Worm (Caenorhabditis elegans) whole organism, L2 larva: ENCODE results near the gene kvs-4.

Experiments
- C34F6.9 ChIP-seq: fragments of 150-350 bp; optimal IDR thresholded peaks from 2 replicates; lab custom pipeline; 2014; ENCODE audit warnings: missing biosample characterization, missing genetic modification characterization
- F13H6.1 ChIP-seq: sonication (generic microtip); optimal IDR thresholded peaks from 2 replicates; lab custom pipeline; 2016; ENCODE audit warnings: missing genetic modification characterization, missing compliant biosample characterization
- R02D3.7 ChIP-seq: fragments of 150-350 bp; optimal IDR thresholded peaks from 2 replicates; lab custom pipeline; 2014; ENCODE audit warnings: missing biosample characterization, missing genetic modification characterization
- Y55F3AM.14 ChIP-seq: fragments of 200-800 bp; sonication (Bioruptor generic); optimal IDR thresholded peaks from 2 replicates; lab custom pipeline; 2018; ENCODE audit warnings: mild to moderate bottlenecking, missing genetic modification characterization, missing compliant biosample characterization
- ZK546.5 ChIP-seq: sonication (generic microtip); optimal IDR thresholded peaks from 2 replicates; lab custom pipeline; 2017; ENCODE audit warnings: missing biosample characterization, missing genetic modification characterization
- aly-2 ChIP-seq: fragments of 150-350 bp; optimal IDR thresholded peaks from 2 replicates; lab custom pipeline; 2014; ENCODE audit warnings: missing biosample characterization, missing genetic modification characterization
- ama-1 ChIP-seq: fragments of 150-350 bp; optimal IDR thresholded peaks from 2 replicates; lab custom pipeline; 2018; ENCODE audit warnings: inconsistent platforms
- ceh-16 ChIP-seq: fragments of 150-350 bp; optimal IDR thresholded peaks from 2 replicates; lab custom pipeline; 2014; ENCODE audit warnings: missing biosample characterization, missing genetic modification characterization
- ceh-82 ChIP-seq: fragments of 150-350 bp; optimal IDR thresholded peaks from 2 replicates; lab custom pipeline; 2014; ENCODE audit warnings: missing biosample characterization, missing genetic modification characterization
- crh-2 ChIP-seq: sonication (generic microtip); optimal IDR thresholded peaks from 2 replicates; lab custom pipeline; 2017; ENCODE audit warnings: missing biosample characterization, missing genetic modification characterization
- egl-27 ChIP-seq: sonication (generic microtip); optimal IDR thresholded peaks from 3 replicates; lab custom pipeline; 2017; ENCODE audit warnings: missing biosample characterization, missing genetic modification reagents, missing genetic modification characterization
- elt-1 ChIP-seq: fragments of 150-350 bp; optimal IDR thresholded peaks from 2 replicates; lab custom pipeline; 2014; ENCODE audit warnings: missing biosample characterization, missing genetic modification characterization
- elt-3 ChIP-seq: sonication (generic microtip); optimal IDR thresholded peaks from 2 replicates; lab custom pipeline; 2017; ENCODE audit warnings: missing biosample characterization, missing genetic modification characterization
- fos-1 ChIP-seq: fragments of 150-350 bp; optimal IDR thresholded peaks from 2 replicates; lab custom pipeline; 2014; ENCODE audit warnings: missing biosample characterization, missing genetic modification characterization
- gmeb-1 ChIP-seq: fragments of 150-350 bp; optimal IDR thresholded peaks from 2 replicates; lab custom pipeline; 2014; ENCODE audit warnings: missing biosample characterization, missing genetic modification characterization
- lin-11 ChIP-seq: fragments of 150-350 bp; sonication (generic microtip); optimal IDR thresholded peaks from 2 replicates; lab custom pipeline; 2014; ENCODE audit warnings: missing biosample characterization, missing genetic modification characterization, inconsistent platforms, mixed read lengths
- lin-13 ChIP-seq: fragments of 150-350 bp; optimal IDR thresholded peaks from 2 replicates; lab custom pipeline; 2014; ENCODE audit warnings: missing biosample characterization, missing genetic modification reagents, missing genetic modification characterization
- mbf-1 ChIP-seq: sonication (generic microtip); optimal IDR thresholded peaks from 2 replicates; lab custom pipeline; 2017; ENCODE audit warnings: missing biosample characterization, missing genetic modification characterization
- mdl-1 ChIP-seq, 2 experiments: fragments of 150-350 bp in 1 of 2; sonication (generic microtip) in 1 of 2; optimal IDR thresholded peaks; 2 replicates each; lab custom pipeline; 2017; ENCODE audit warnings: missing biosample characterization in 2 of 2, missing genetic modification characterization in 2 of 2
- nhr-10 ChIP-seq: sonication (generic microtip); optimal IDR thresholded peaks from 2 replicates; lab custom pipeline; 2017; ENCODE audit warnings: missing biosample characterization, missing genetic modification characterization
- nhr-11 ChIP-seq: fragments of 150-350 bp; optimal IDR thresholded peaks from 2 replicates; lab custom pipeline; 2014; ENCODE audit warnings: missing biosample characterization, missing genetic modification characterization
- nhr-12 ChIP-seq: fragments of 150-350 bp; optimal IDR thresholded peaks from 2 replicates; lab custom pipeline; 2014; ENCODE audit warnings: missing biosample characterization, missing genetic modification characterization
- nhr-129 ChIP-seq: fragments of 150-350 bp; optimal IDR thresholded peaks from 2 replicates; lab custom pipeline; 2014; ENCODE audit warnings: missing biosample characterization, missing genetic modification characterization
- nhr-21 ChIP-seq: fragments of 150-350 bp; optimal IDR thresholded peaks from 2 replicates; lab custom pipeline; 2014; ENCODE audit warnings: missing biosample characterization, missing genetic modification characterization
- nhr-23 ChIP-seq: fragments of 150-350 bp; optimal IDR thresholded peaks from 2 replicates; lab custom pipeline; 2014; ENCODE audit warnings: missing biosample characterization, missing genetic modification reagents, missing genetic modification characterization
- nhr-237 ChIP-seq: fragments of 150-350 bp; optimal IDR thresholded peaks from 2 replicates; lab custom pipeline; 2014; ENCODE audit warnings: missing biosample characterization, missing genetic modification characterization
- nhr-6 ChIP-seq: fragments of 150-350 bp; optimal IDR thresholded peaks from 2 replicates; lab custom pipeline; 2014; ENCODE audit warnings: missing biosample characterization, missing genetic modification characterization
- peb-1 ChIP-seq: fragments of 150-350 bp; optimal IDR thresholded peaks from 2 replicates; lab custom pipeline; 2014; ENCODE audit warnings: missing biosample characterization, missing genetic modification characterization
- sem-4 ChIP-seq: fragments of 150-350 bp; optimal IDR thresholded peaks from 2 replicates; lab custom pipeline; 2014; ENCODE audit warnings: missing biosample characterization, missing genetic modification reagents, missing genetic modification characterization
- skn-1 ChIP-seq: sonication (generic microtip); optimal IDR thresholded peaks from 2 replicates; lab custom pipeline; 2017; ENCODE audit warnings: missing biosample characterization, missing genetic modification characterization
- sma-3 ChIP-seq: sonication (generic microtip); optimal IDR thresholded peaks from 2 replicates; lab custom pipeline; 2016; ENCODE audit warnings: missing genetic modification reagents, missing genetic modification characterization, missing compliant biosample characterization
- sma-9 ChIP-seq, 2 experiments: fragments of 150-350 bp in 1 of 2; sonication (generic microtip) in 1 of 2; optimal IDR thresholded peaks; 2 replicates each; lab custom pipeline; 2014 to 2016; ENCODE audit warnings: missing genetic modification characterization in 2 of 2, mild to moderate bottlenecking in 1 of 2, missing biosample characterization in 1 of 2, missing compliant biosample characterization in 1 of 2, missing genetic modification reagents in 1 of 2, moderate library complexity in 1 of 2
- snpc-4 ChIP-seq: fragments of 150-350 bp; optimal IDR thresholded peaks from 2 replicates; lab custom pipeline; 2014; ENCODE audit warnings: missing biosample characterization, missing genetic modification characterization
- unc-55 ChIP-seq: fragments of 150-350 bp; sonication (generic microtip); optimal IDR thresholded peaks from 3 replicates; lab custom pipeline; 2014; ENCODE audit warnings: missing biosample characterization, missing genetic modification reagents, missing genetic modification characterization

kvs-4 gene

ce11 chrIII:11007552-11008272, 4.7 kb upstream of the kvs-4 start, which contains the start of the genes fipr-17 and Y48A6B.3 (continued):
- TF ChIP-seq fos-1 (tag; lab: Kevin White, UChicago) = peak; percentile 44
- TF ChIP-seq gmeb-1 = peak; percentile 99
- TF ChIP-seq ceh-16 (tag; lab: Kevin White, UChicago) = peak; percentile 28
- no peak for TF ChIP-seq ZK546.5 (tag; lab: Kevin White, UChicago)
- peak; percentile 30 for TF ChIP-seq sem-4
- peak; percentile 79 for TF ChIP-seq sma-3 (GFP tag; lab: Kevin White, UChicago)
- TF ChIP-seq ceh-82 = peak; percentile 49
- no peak for TF ChIP-seq nhr-23
- TF ChIP-seq crh-2 = peak; percentile 85
- TF ChIP-seq nhr-237 (tag; lab: Kevin White, UChicago) = no peak

DNA sequence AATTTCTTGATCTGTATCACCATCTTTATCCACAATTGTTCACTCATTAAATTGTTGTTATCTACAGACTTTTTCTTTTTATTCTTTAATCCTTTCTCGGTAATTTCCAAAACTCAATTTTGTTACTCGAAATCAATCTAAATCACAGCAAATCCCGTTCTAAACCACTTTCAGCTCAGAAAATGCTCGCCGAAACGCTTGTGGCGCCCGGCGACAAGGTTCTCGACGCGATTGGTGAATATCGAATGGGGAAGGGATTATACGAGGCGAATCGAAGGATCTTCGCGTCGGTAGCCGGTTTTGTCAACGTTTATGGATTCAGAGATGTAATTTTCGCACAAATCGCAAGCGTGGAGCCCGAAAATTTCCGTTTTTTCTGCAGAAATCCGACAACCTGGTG, 3.5 kb upstream of the kvs-4 start, which contains the start of gene exos-1:
Gene exos-1, plus strand, starts transcription at position 175 of the 400 bp plus-strand sequence.
- TF ChIP-seq sma-9 (GFP tag; optimal IDR thresholded peaks at IDR 0.05; lab: Kevin White, UChicago) (no peak), sma-9 (tag; optimal IDR thresholded peaks at IDR 0.05; lab: Kevin White, UChicago) (no peak), nhr-129 (tag; lab: Kevin White, UChicago) (no peak), elt-3 (tag; lab: Kevin White, UChicago) (no peak), elt-1 (no peak), unc-55 (GFP tag; lab: Kevin White, UChicago) (no peak), nhr-10 (tag; lab: Kevin White, UChicago) (no peak), lin-11 (tag; lab: Kevin White, UChicago) (no peak), gmeb-1 (no peak), lin-13 (GFP tag; lab: Kevin White, UChicago) (no peak), nhr-6 (tag; lab: Kevin White, UChicago) (no peak), mdl-1 (tag; optimal IDR thresholded peaks at IDR 0.05; lab: Kevin White, UChicago) (no peak), C34F6.9 (tag; lab: Kevin White, UChicago) (no peak), ama-1 (lab: Kevin White, UChicago) (no peak), nhr-237 (tag; lab: Kevin White, UChicago) (no peak), ceh-82 (no peak), peb-1 (no peak)

DNA sequence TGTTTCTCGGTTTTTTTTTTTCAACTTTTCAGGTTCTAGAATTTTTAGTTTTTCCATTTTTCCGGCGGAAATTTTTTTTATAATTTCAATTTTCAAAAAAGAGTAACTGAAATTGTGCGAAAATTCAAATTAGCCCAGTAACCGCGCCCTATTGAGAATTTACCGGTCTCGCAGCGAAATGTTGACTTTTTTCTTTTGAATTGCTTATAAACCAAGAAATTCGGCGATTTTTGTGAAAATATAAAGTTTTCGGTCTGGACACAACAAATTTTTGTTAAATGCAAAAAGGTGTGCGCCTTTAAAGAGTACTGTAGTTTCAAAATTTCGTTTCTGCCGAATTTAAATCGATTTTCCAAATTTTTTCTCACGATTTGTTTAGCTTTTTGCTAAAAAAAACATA, 1.8 kb upstream of the kvs-4 start:
- TF ChIP-seq nhr-129 (tag; lab: Kevin White, UChicago) = no peak
- no peak for TF ChIP-seq nhr-10 (tag; lab: Kevin White, UChicago)
- no peak for TF ChIP-seq Y55F3AM.14 (GFP tag; lab: Kevin White, UChicago)

DNA sequence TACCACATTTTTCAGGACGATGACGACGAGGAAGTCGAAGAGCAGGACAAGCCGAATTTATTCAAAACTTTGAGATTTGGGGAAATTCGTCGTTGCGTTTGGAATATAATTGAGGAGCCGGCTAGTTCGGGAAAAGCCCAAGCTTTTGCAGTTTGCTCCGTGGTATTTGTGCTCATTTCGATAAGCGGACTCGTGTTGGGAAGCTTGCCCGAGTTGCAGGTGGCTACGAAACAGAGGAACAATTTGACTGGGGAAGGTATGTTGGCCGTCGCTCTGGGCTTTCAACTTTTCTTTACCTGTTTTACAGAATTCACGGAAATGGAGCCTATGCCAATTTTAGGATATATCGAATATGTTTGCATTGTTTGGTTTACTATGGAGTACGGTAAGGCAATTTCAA, 9.9 kb downstream of the kvs-4 start:
- TF ChIP-seq mbf-1 (tag; lab: Kevin White, UChicago) (no peak), R02D3.7 (tag; lab: Kevin White, UChicago) (no peak), crh-2 (no peak), nhr-11 (tag; lab: Kevin White, UChicago) (no peak), snpc-4 (tag; lab: Kevin White, UChicago) (no peak), nhr-129 (tag; lab: Kevin White, UChicago) (no peak)

DNA sequence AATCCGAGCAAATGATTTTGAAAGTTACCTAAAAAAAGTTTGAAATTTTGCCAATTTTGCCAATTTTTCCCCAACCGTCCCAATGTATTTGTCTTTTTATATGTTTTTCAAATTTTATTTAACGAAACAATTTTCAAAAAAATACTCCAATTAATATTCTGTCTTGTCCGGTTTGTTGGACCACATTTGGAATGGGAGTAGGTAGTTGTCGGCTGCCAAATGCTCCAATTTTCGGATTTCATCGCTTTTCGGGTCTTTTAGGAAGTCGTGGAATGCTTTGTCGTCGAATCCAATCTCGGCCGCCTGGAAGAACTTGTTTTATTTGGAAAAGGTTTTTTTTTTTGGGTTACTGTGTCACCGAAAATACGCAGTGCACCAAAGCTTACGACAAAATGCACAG, 12.8 kb downstream of the kvs-4 start:
- TF ChIP-seq nhr-12 (tag; lab: Kevin White, UChicago) (no peak), skn-1 (tag; lab: Kevin White, UChicago) (no peak), egl-27 (no peak), lin-13 (GFP tag; lab: Kevin White, UChicago) (no peak), nhr-129 (tag; lab: Kevin White, UChicago) (no peak), mbf-1 (tag; lab: Kevin White, UChicago) (no peak), nhr-237 (tag; lab: Kevin White, UChicago) (no peak), ceh-82 (no peak), mdl-1 (tag; optimal IDR thresholded peaks at IDR 0.05; lab: Kevin White, UChicago) (no peak)
- TF ChIP-seq, all 48 proteins: peak for 0

- peak; percentile 88 for TF ChIP-seq fos-1 (tag; lab: Kevin White, UChicago)
- peak in 1 of 2 experiments; percentile 70 for TF ChIP-seq mdl-1 (tag; optimal IDR thresholded peaks at IDR 0.05; lab: Kevin White, UChicago)
- no peak for TF ChIP-seq nhr-21 (tag; lab: Kevin White, UChicago)
- TF ChIP-seq egl-27 = peak; percentile 18
- TF ChIP-seq sma-9 (GFP tag; optimal IDR thresholded peaks at IDR 0.05; lab: Kevin White, UChicago) = peak; percentile 78
- no peak for TF ChIP-seq sma-9 (tag; optimal IDR thresholded peaks at IDR 0.05; lab: Kevin White, UChicago)
- TF ChIP-seq gmeb-1 = peak; percentile 70
- peak; percentile 71 for TF ChIP-seq crh-2
- no peak for TF ChIP-seq ceh-16 (tag; lab: Kevin White, UChicago)
- TF ChIP-seq aly-2 = no peak
- TF ChIP-seq elt-3 (tag; lab: Kevin White, UChicago) = no peak
- peak; percentile 31 for TF ChIP-seq sma-3 (GFP tag; lab: Kevin White, UChicago)
- peak; percentile 48 for TF ChIP-seq F13H6.1 (tag; lab: Kevin White, UChicago)
- TF ChIP-seq, all 48 proteins: peak for 8
Measured at ce11 chrIII:11026516-11027048, 14.2 kb downstream of the kvs-4 start, which contains the start of gene Y48A6B.7. Y48A6B.7 (minus strand) TSS chrIII:11026566.
